Worm (Caenorhabditis elegans) whole organism, young adult: ENCODE data around the gene his-31.

Experiments used
- B0261.1 ChIP-seq: sonication (generic microtip); optimal IDR thresholded peaks from 2 replicates; lab custom pipeline; 2016; ENCODE audit warnings: mild to moderate bottlenecking, missing genetic modification characterization, moderate library complexity, missing compliant biosample characterization
- Y53G8AR.9 ChIP-seq: fragments of 200-800 bp; sonication (Bioruptor generic); conservative IDR thresholded peaks from 2 replicates; pipeline ENCODE4 v1.3.6; 2022; ENCODE audit warnings: missing genetic modification reagents, missing genetic modification characterization, missing compliant biosample characterization
- Y56A3A.18 ChIP-seq: fragments of 200-800 bp; sonication (Bioruptor generic); IDR thresholded peaks from 2 replicates; pipeline ENCODE4 v1.3.6; 2022; ENCODE audit warnings: missing genetic modification reagents, missing genetic modification characterization, missing compliant biosample characterization
- ama-1 ChIP-seq, 3 experiments: fragments of 150-350 bp in 1 of 3; sonication (generic microtip) in 2 of 3; optimal IDR thresholded peaks; 2 replicates each; lab custom pipeline; 2014 to 2018; ENCODE audit warnings: missing biosample characterization in 2 of 3, missing genetic modification characterization in 2 of 3, missing genetic modification reagents in 2 of 3
- athp-1 ChIP-seq: sonication (generic microtip); optimal IDR thresholded peaks from 2 replicates; lab custom pipeline; 2017; ENCODE audit warnings: mild to moderate bottlenecking, missing genetic modification characterization, missing compliant biosample characterization
- ceh-58 ChIP-seq: fragments of 200-800 bp; sonication (Bioruptor generic); IDR thresholded peaks from 2 replicates; pipeline ENCODE4 v1.3.6; 2022; ENCODE audit warnings: missing genetic modification characterization, missing compliant biosample characterization
- nhr-27 ChIP-seq: fragments of 200-800 bp; sonication (Bioruptor generic); optimal IDR thresholded peaks from 2 replicates; lab custom pipeline; 2018; ENCODE audit warnings: mild to moderate bottlenecking, missing genetic modification characterization, moderate library complexity, missing compliant biosample characterization
- repo-1 ChIP-seq: sonication (generic microtip); optimal IDR thresholded peaks from 2 replicates; lab custom pipeline; 2017; ENCODE audit warnings: mild to moderate bottlenecking, missing genetic modification characterization, missing compliant biosample characterization
- unc-130 ChIP-seq: sonication (generic microtip); optimal IDR thresholded peaks from 2 replicates; lab custom pipeline; 2016; ENCODE audit warnings: missing genetic modification reagents, missing genetic modification characterization, missing compliant biosample characterization

DNA sequence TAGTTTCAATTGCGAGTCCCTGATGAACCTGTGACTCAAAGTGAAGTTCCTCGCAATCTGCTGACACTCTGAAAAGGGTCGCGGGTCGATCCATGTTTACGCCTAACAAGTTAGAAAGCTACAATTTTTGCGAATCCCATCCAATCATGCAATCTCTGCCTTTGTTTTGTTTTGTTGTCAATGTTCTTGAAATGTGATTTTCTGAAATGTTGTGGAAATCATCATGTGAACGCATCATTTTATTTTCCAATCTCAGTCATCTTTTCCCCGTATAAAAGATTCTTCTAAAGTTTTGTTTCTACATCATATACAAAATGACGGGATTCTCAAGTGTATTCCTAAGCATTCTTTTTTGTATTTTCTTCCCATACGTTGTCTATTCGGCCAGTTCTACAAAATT is 14.3 kb upstream of the his-31 start, which contains the start of gene F17E9.4:
- TF ChIP-seq ceh-58 (GFP tag; lab: Robert Waterston, UW): no peak
- no peak for TF ChIP-seq ama-1 (optimal IDR thresholded peaks at IDR 0.05; lab: Kevin White, UChicago)
- no peak for TF ChIP-seq ama-1 (GFP tag; optimal IDR thresholded peaks at IDR 0.05; lab: Kevin White, UChicago)
- no peak for TF ChIP-seq nhr-27 (tag; lab: Kevin White, UChicago)
- no peak for TF ChIP-seq Y56A3A.18 (GFP tag; lab: Robert Waterston, UW)
- no peak for TF ChIP-seq athp-1
- TF ChIP-seq unc-130 (GFP tag; lab: Kevin White, UChicago): no peak
- no peak for TF ChIP-seq B0261.1 (tag; lab: Kevin White, UChicago)
- TF ChIP-seq Y53G8AR.9: no peak
- TF ChIP-seq repo-1 (tag; lab: Kevin White, UChicago): no peak
